Worm (Caenorhabditis elegans) whole organism, dauer: ENCODE results near the gene Y116A8C.44.
"Not testable (repeated sequence)": the region's sequence is repeated elsewhere in the genome, so short reads cannot be mapped to it uniquely, and the experiment has no call there.

ENCODE experiments used
- unc-62 ChIP-seq: sonication (generic microtip); optimal IDR thresholded peaks from 2 replicates; lab custom pipeline; 2017; ENCODE audit warnings: missing biosample characterization, missing genetic modification reagents, missing genetic modification characterization

Gene Y116A8C.44

DNA sequence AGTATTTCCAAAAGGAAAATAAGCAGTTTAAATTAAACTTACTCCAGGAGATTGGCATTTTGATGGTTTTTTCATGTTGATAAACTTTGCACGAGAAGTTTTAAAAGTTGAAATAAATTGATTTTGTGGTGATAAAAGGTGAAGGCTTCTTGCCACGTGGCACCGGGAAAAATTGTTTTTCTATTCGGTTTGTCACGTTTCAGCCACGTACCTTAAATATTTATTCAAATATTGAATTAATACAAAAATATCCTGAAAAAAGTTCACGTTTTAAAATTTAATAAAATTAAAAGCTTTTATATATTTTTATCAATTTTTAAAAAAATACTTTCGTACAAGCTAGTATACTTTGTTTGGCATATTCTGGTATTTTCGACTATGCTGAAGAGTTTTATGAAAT is 12.9 kb upstream of the Y116A8C.44 start, which contains the start of gene Y116A8C.24:
Gene Y116A8C.24, minus strand, starts transcription at position 101 of the 400 bp plus-strand sequence.
- not testable (repeated sequence) for TF ChIP-seq unc-62 (GFP tag; lab: Kevin White, UChicago)

DNA sequence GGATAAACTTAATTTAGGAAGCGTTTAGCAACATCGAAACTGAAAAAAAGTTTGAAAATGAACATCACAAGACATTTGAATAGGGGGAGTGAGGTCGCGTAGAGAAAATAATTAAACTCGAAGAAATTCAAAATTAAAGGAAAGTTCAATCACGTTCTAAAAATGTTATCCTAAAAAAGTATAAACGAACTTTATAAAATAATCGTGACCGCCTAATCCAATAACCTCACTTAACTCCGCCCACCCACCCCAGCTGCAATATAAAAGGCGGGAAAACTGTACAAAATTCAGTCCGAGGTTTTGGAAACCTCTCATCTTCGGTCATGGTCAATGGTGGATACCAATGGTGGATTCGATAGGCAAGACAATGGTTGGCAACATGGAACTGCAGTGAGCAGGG is 7.0 kb upstream of the Y116A8C.44 start, which contains the start of gene Y116A8C.465:
Gene Y116A8C.465, plus strand, starts transcription at position 301 of the 400 bp plus-strand sequence.
- not testable (repeated sequence) for TF ChIP-seq unc-62 (GFP tag; lab: Kevin White, UChicago)

- not testable (repeated sequence) for TF ChIP-seq unc-62 (GFP tag; lab: Kevin White, UChicago)
Observed at ce11 chrIV:17063700-17064099, 5.8 kb upstream of the Y116A8C.44 start, which contains the start of gene Y116A8C.467. TSS of gene Y116A8C.467 (minus strand) at chrIV:17063800.

ce11 chrIV:17053261-17053660 is 4.7 kb downstream of the Y116A8C.44 start, which contains the start of gene Y116A8C.23:
TSS of gene Y116A8C.23 (plus strand) at chrIV:17053561.
- no peak for TF ChIP-seq unc-62 (GFP tag; lab: Kevin White, UChicago)

DNA sequence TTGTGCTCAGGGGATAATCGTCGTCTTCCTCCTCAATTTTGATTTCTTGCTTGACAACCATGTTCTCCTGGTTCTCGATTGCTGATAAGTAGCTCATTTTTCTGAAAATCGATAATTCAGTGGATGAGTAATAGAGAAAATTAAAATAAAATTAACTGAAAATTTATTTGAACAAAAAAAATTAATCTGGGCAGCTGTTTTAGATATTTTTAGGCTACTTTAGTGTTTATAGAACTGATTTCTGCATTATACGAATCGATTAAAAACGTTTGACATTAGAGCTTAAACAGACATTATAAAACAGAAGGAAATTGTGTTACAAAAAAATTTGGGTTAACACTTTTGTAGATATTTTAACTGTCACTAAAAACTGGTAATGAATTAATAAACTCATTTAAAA is 9.7 kb downstream of the Y116A8C.44 start, which contains the start of gene athp-3:
Gene athp-3, minus strand, starts transcription at position 101 of the 400 bp plus-strand sequence.
- no peak for TF ChIP-seq unc-62 (GFP tag; lab: Kevin White, UChicago)

DNA sequence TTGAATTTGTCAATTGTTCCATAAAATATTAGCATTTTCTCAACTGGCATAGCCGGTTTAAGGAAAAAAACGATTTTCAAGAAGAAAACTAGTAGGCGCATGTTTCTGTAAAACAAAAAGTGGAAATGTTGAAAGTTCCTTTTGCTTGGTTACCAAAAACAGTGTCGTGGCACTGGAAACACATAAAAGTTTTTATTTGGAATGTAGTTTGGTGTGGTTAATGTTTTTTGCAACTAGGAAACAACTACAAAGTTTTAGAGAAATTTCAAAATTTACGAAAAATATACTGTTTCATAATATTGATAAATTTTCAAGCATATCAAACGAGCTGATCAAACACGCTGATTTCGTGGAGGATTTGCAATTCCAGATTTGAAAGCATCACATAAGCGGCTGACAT is 12.2 kb downstream of the Y116A8C.44 start, which contains the start of gene clec-195:
Gene clec-195, minus strand, starts transcription at position 101 of the 400 bp plus-strand sequence.
- TF ChIP-seq unc-62 (GFP tag; lab: Kevin White, UChicago): no peak

DNA sequence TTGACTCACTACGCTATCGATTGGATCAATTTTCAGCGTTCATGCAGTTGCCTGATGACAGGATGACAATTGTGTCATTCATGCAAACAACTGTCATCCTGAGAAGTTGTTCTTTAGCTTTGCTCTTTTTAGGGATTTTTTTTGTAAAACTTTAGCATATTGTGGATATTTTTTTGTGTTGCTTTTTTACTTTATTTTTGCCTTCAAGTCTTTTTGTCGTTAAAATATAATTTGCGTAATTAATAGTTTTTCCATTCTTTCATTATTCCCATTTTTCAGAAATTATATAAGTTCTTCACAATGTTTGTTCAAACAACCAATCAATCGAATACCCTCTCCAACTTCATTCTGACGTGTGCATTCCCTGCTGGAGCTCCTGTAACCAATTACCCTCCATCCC is 17.3 kb downstream of the Y116A8C.44 start, which contains the start of gene Y116A8C.20:
Gene Y116A8C.20, plus strand, starts transcription at position 301 of the 400 bp plus-strand sequence.
- no peak for TF ChIP-seq unc-62 (GFP tag; lab: Kevin White, UChicago)

ce11 chrIV:17039545-17039944 is 18.4 kb downstream of the Y116A8C.44 start, which contains the start of gene Y116A8C.19:
TSS of gene Y116A8C.19 (minus strand) at chrIV:17039645.
- TF ChIP-seq unc-62 (GFP tag; lab: Kevin White, UChicago): no peak

ce11 chrIV:17030494-17030893 is 27.4 kb downstream of the Y116A8C.44 start, which contains the start of gene nhr-229:
TSS of gene nhr-229 (minus strand) at chrIV:17030594.
- TF ChIP-seq unc-62 (GFP tag; lab: Kevin White, UChicago): no peak

- no peak for TF ChIP-seq unc-62 (GFP tag; lab: Kevin White, UChicago)
Observed at ce11 chrIV:17026568-17026967, 31.4 kb downstream of the Y116A8C.44 start.

DNA sequence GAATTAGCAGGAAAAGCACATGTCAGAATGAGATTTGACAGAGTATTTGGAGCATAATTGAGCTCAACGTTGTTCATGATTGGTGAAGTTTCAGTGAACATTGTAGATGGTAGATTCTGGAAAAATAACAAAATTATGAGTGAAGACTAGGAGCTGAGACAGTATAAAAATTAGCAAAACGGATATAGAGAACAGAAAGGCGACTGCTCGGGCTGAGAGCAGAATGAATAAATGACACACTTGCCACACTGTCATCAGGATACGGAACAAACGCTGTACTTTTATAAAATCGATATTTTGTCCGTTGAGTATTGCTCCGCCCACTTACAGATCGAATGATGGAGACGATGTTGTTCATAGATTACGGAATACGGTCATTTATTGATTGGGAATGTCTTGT is 32.9 kb downstream of the Y116A8C.44 start, which contains the start of gene dct-13:
Gene dct-13, minus strand, starts transcription at position 101 of the 400 bp plus-strand sequence.
- TF ChIP-seq unc-62 (GFP tag; lab: Kevin White, UChicago): no peak

ce11 chrIV:17021042-17021441 is 36.9 kb downstream of the Y116A8C.44 start:
- no peak for TF ChIP-seq unc-62 (GFP tag; lab: Kevin White, UChicago)

ce11 chrIV:17010274-17010673 is 47.7 kb downstream of the Y116A8C.44 start:
- no peak for TF ChIP-seq unc-62 (GFP tag; lab: Kevin White, UChicago)
